Fruit fly (Drosophila melanogaster) whole organism, adult: ENCODE results near the gene Ttc19.

ENCODE experiments used
- CG11617 ChIP-seq: fragments of 200-800 bp; sonication (Bioruptor generic); optimal IDR thresholded peaks from 2 replicates; lab custom pipeline; 2017; ENCODE audit warnings: mild to moderate bottlenecking, missing biosample characterization, missing genetic modification reagents, missing genetic modification characterization
- CG12768 ChIP-seq: fragments of 200-800 bp; sonication (Bioruptor generic); optimal IDR thresholded peaks from 2 replicates; lab custom pipeline; 2017; ENCODE audit warnings: missing biosample characterization, missing genetic modification characterization, mild to moderate bottlenecking, moderate library complexity, missing genetic modification reagents
- CG14711 ChIP-seq: fragments of 200-800 bp; sonication (Bioruptor generic); optimal IDR thresholded peaks from 2 replicates; lab custom pipeline; 2018; ENCODE audit warnings: missing biosample characterization, mild to moderate bottlenecking, missing genetic modification characterization, moderate library complexity
- CG1620 ChIP-seq: fragments of 200-800 bp; sonication (Bioruptor generic); optimal IDR thresholded peaks from 2 replicates; lab custom pipeline; 2016; ENCODE audit warnings: missing biosample characterization, missing genetic modification characterization
- CG33017 ChIP-seq: fragments of 200-800 bp; sonication (Bioruptor generic); optimal IDR thresholded peaks from 2 replicates; lab custom pipeline; 2018; ENCODE audit warnings: missing biosample characterization, mild to moderate bottlenecking, missing genetic modification characterization, moderate library complexity
- CG5204 ChIP-seq: fragments of 200-800 bp; sonication (Bioruptor generic); optimal IDR thresholded peaks from 2 replicates; lab custom pipeline; 2016; ENCODE audit warnings: missing biosample characterization, missing genetic modification characterization
- CG7045 ChIP-seq: fragments of 200-800 bp; sonication (Bioruptor generic); optimal IDR thresholded peaks from 2 replicates; lab custom pipeline; 2017; ENCODE audit warnings: missing biosample characterization, mild to moderate bottlenecking, missing genetic modification characterization
- CG7101 ChIP-seq: fragments of 200-800 bp; sonication (Bioruptor generic); optimal IDR thresholded peaks from 2 replicates; lab custom pipeline; 2018; ENCODE audit warnings: missing biosample characterization, mild to moderate bottlenecking, missing genetic modification characterization, moderate library complexity
- Clk ChIP-seq: fragments of 200-800 bp; sonication (Bioruptor generic); optimal IDR thresholded peaks from 2 replicates; lab custom pipeline; 2017; ENCODE audit warnings: missing biosample characterization, missing genetic modification characterization
- Crg-1 ChIP-seq: fragments of 200-800 bp; sonication (Bioruptor generic); optimal IDR thresholded peaks from 2 replicates; lab custom pipeline; 2016; ENCODE audit warnings: missing biosample characterization, missing genetic modification characterization
- Hr96 ChIP-seq: fragments of 200-800 bp; sonication (Bioruptor generic); optimal IDR thresholded peaks from 2 replicates; lab custom pipeline; 2016; ENCODE audit warnings: missing biosample characterization, missing genetic modification characterization
- Mnt ChIP-seq: fragments of 200-800 bp; sonication (Bioruptor generic); optimal IDR thresholded peaks from 2 replicates; lab custom pipeline; 2016; ENCODE audit warnings: missing biosample characterization, mild to moderate bottlenecking, missing genetic modification characterization
- bab1 ChIP-seq: fragments of 200-800 bp; sonication (Bioruptor generic); optimal IDR thresholded peaks from 3 replicates; lab custom pipeline; 2019; ENCODE audit warnings: missing biosample characterization, mild to moderate bottlenecking, missing genetic modification characterization, moderate library complexity
- cic ChIP-seq: fragments of 200-800 bp; sonication (Bioruptor generic); optimal IDR thresholded peaks from 2 replicates; lab custom pipeline; 2017; ENCODE audit warnings: missing biosample characterization, mild to moderate bottlenecking, missing genetic modification characterization, moderate library complexity
- cnc ChIP-seq, 2 experiments: fragments of >200 bp; optimal IDR thresholded peaks; 2 replicates each; lab custom pipeline; 2017
- kay ChIP-seq: fragments of 200-800 bp; sonication (Bioruptor generic); peaks from one replicate; lab custom pipeline; 2016; ENCODE audit warnings: missing biosample characterization, missing genetic modification characterization, borderline replicate concordance
- ovo ChIP-seq: fragments of 200-800 bp; sonication (Bioruptor generic); optimal IDR thresholded peaks from 2 replicates; lab custom pipeline; 2016; ENCODE audit warnings: missing biosample characterization, missing genetic modification characterization
- pad ChIP-seq: fragments of 200-800 bp; sonication (Bioruptor generic); optimal IDR thresholded peaks from 3 replicates; lab custom pipeline; 2017; ENCODE audit warnings: missing biosample characterization, missing genetic modification characterization, mild to moderate bottlenecking, moderate library complexity, missing genetic modification reagents
- tj ChIP-seq: fragments of 200-800 bp; sonication (Bioruptor generic); optimal IDR thresholded peaks from 3 replicates; lab custom pipeline; 2017; ENCODE audit warnings: missing biosample characterization, mild to moderate bottlenecking, missing genetic modification characterization, moderate library complexity
- toe ChIP-seq: fragments of 200-800 bp; sonication (Bioruptor generic); optimal IDR thresholded peaks from 2 replicates; lab custom pipeline; 2016; ENCODE audit warnings: missing biosample characterization, missing genetic modification characterization

Gene Ttc19

DNA sequence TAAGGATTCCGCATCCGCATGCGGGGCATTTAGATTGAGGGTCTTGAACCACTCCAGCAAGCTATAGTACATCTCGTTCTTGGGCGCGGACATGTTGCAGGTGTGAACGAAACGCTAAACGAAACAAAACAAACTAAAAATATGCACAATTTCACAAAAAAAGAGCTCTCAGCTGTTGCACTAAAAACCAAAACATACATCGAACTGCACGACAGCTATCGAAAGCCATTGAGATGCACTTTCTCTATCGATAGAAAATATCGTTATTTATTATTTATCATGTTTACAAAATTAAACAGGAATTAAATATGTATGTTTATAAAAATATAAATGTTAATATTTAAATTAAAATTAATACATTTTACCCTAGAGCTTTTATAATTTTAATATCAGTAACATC is 11.7 kb downstream of the Ttc19 start, which contains the start of gene hook:
Gene hook, minus strand, starts transcription at position 211 of the 400 bp plus-strand sequence.
- TF ChIP-seq toe (GFP tag; lab: Kevin White, UChicago) (no peak), CG33017 (tag; lab: Kevin White, UChicago) (no peak), ovo (GFP tag; lab: Kevin White, UChicago) (no peak), bab1 (peak; percentile 19), cic (GFP tag; lab: Kevin White, UChicago) (no peak), Mnt (GFP tag; lab: Kevin White, UChicago) (peak; percentile 25), Crg-1 (GFP tag; lab: Kevin White, UChicago) (no peak), CG12768 (GFP tag; lab: Kevin White, UChicago) (no peak)

DNA sequence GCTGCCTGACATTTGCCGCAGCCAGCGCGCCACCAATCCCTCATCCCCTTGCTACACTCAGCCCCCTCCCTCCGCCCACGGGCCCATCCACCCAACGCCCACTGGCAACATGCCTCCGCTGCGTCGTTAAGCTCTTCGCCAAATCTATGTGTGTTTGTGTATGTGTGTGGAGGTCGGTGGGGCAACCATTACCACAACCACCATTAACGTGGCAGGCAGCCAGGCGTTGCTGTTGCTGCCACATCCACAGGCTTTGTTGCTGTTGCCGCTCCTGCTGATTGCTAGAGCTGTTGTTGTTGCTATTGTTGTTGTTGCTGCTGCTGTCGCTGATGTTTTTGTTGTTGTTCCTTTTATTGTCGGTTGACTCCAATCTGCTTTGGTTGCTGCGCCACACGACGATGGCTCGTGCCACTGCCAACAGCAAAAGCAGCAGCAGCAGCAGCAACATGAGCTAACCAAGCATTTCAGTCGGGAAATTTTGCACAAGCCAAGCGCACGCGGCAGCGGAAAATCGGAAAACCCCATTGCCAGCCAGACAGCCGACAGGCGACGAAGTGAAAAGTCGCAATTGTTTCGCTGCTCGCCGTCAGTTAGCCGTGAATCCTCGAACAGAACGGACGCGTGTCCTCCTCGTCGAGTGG is 17.6 kb downstream of the Ttc19 start, which contains the start of gene Sidpn:
Gene Sidpn, plus strand, starts transcription at position 465 of the 641 bp plus-strand sequence.
- no peak for TF ChIP-seq Mnt (GFP tag; lab: Kevin White, UChicago)
- peak; percentile 9 for TF ChIP-seq cic (GFP tag; lab: Kevin White, UChicago)
- TF ChIP-seq cnc (optimal IDR thresholded peaks at IDR 0.05; lab: Kevin White, UChicago) = no peak

DNA sequence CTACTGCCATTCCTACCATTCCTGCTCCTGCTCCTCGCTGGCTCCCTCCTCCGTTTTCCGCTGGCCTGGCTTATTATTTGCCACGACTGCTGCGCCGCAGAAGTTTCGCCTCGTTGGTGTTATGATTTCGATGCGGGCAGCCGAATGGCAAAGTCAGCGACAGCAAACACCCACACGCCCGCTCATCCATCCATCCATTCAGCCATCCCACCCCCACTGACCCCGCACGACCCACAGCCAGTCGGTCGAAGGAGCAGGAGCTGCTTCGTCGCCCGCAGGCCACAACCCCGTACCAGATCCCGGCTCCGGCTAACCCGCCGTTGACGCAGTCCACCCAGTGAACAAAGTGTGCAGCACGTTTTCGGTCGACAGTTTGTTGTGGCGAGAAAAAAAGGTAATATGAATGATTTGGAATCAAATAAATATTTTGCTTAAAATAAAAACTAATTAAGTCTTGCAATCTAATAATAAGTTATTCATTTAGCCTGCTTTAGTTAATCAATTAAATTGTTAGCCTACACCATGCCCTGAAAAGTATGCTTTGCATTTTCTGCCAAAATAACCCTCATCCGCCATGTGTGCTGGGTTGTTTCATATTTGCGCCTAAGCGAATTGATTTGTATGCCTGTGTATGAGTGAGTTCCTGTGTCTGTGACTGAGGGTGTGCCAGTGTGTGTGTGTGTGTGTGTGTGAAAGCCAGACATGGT is 18.3 kb downstream of the Ttc19 start:
- TF ChIP-seq tj (GFP tag; lab: Kevin White, UChicago) (no peak), pad (GFP tag; lab: Kevin White, UChicago) (no peak), CG1620 (GFP tag; lab: Kevin White, UChicago) (no peak), Crg-1 (GFP tag; lab: Kevin White, UChicago) (no peak), Mnt (GFP tag; lab: Kevin White, UChicago) (no peak), toe (GFP tag; lab: Kevin White, UChicago) (peak; percentile 10), CG5204 (no peak), CG11617 (GFP tag; lab: Kevin White, UChicago) (no peak), CG7045 (GFP tag; lab: Kevin White, UChicago) (peak; percentile 11), cic (GFP tag; lab: Kevin White, UChicago) (no peak), Hr96 (GFP tag; lab: Kevin White, UChicago) (no peak), Clk (GFP tag; lab: Kevin White, UChicago) (no peak), CG14711 (tag; lab: Kevin White, UChicago) (no peak), CG7101 (tag; lab: Kevin White, UChicago) (peak; percentile 21), CG33017 (tag; lab: Kevin White, UChicago) (peak; percentile 32), cnc (optimal IDR thresholded peaks at IDR 0.05; lab: Kevin White, UChicago) (no peak), kay (GFP tag; lab: Kevin White, UChicago) (no peak), ovo (GFP tag; lab: Kevin White, UChicago) (no peak), bab1 (no peak), CG12768 (GFP tag; lab: Kevin White, UChicago) (no peak)

DNA sequence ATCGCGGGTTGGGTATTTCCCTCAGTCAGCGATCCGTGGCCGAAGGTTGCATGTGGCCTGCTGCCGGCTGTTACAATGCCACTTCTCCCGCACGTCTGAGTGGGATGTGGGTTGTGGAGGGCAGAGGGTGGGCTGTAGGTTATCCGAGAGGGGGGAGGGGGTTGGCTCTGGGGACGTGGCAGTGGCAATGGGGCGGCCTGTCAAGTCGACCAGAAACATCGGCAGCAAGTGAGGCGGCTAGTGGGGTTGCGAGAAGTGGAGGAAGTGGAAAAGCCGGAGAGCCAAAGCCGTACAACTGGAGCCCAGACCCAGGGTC is 20.2 kb downstream of the Ttc19 start:
- TF ChIP-seq ovo (GFP tag; lab: Kevin White, UChicago) = no peak
- TF ChIP-seq Crg-1 (GFP tag; lab: Kevin White, UChicago) = no peak
- TF ChIP-seq CG11617 (GFP tag; lab: Kevin White, UChicago) = no peak
- TF ChIP-seq bab1 = no peak
- no peak for TF ChIP-seq kay (GFP tag; lab: Kevin White, UChicago)
- no peak for TF ChIP-seq Hr96 (GFP tag; lab: Kevin White, UChicago)
- TF ChIP-seq cnc (optimal IDR thresholded peaks at IDR 0.05; lab: Kevin White, UChicago) = no peak
- TF ChIP-seq pad (GFP tag; lab: Kevin White, UChicago) = no peak
- no peak for TF ChIP-seq CG33017 (tag; lab: Kevin White, UChicago)
- TF ChIP-seq CG5204 = no peak
- TF ChIP-seq cic (GFP tag; lab: Kevin White, UChicago) = no peak
- no peak for TF ChIP-seq Clk (GFP tag; lab: Kevin White, UChicago)
- no peak for TF ChIP-seq CG1620 (GFP tag; lab: Kevin White, UChicago)

DNA sequence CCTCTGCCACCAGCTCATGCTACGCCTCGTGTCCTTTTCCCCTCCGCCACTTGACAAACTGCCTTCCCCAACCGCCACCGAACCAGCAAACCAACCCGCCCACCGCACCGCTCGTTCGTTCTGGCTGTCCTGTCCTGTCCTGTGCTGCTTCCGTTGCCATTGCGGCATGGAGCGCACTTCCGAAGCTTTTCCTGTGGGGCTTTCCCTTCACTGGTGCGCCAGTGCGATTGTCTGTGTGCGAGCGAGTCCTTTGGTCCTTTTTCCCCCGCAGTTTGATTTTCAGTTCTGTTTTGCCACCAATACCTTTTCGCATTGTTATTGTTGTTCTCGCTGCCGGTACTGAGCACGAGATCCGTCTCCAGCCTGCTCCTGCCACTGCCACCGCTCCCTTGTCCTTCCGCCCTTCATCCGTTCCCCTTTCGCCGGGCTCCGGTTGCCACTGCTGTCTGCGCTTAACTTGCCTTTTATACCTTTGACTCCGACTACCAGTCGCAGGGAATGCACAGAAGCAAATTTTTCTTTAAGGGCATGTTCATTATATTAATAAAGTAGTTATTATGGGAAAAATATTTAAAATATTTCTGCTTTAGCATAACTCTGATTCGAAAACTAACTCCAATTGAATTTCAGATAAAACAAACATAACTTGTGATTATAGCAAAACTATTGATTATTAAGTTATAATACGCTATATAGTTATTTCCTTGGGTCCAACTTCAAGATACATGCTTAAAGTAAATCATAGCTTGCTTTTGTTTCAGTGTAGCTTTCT is 20.8 kb downstream of the Ttc19 start:
- peak; percentile 8 for TF ChIP-seq CG7045 (GFP tag; lab: Kevin White, UChicago)
- peak; percentile 10 for TF ChIP-seq tj (GFP tag; lab: Kevin White, UChicago)
- TF ChIP-seq bab1 = no peak
- TF ChIP-seq CG7101 (tag; lab: Kevin White, UChicago) = peak; percentile 8
- no peak for TF ChIP-seq CG1620 (GFP tag; lab: Kevin White, UChicago)
- peak; percentile 13 for TF ChIP-seq CG11617 (GFP tag; lab: Kevin White, UChicago)
- TF ChIP-seq Crg-1 (GFP tag; lab: Kevin White, UChicago) = no peak
- no peak for TF ChIP-seq Clk (GFP tag; lab: Kevin White, UChicago)
- TF ChIP-seq toe (GFP tag; lab: Kevin White, UChicago) = no peak
- TF ChIP-seq cnc (optimal IDR thresholded peaks at IDR 0.05; lab: Kevin White, UChicago) = no peak
- no peak for TF ChIP-seq pad (GFP tag; lab: Kevin White, UChicago)
- no peak for TF ChIP-seq kay (GFP tag; lab: Kevin White, UChicago)
- TF ChIP-seq Mnt (GFP tag; lab: Kevin White, UChicago) = no peak
- TF ChIP-seq CG5204 = peak; percentile 43
- no peak for TF ChIP-seq CG12768 (GFP tag; lab: Kevin White, UChicago)
- no peak for TF ChIP-seq CG14711 (tag; lab: Kevin White, UChicago)
- TF ChIP-seq Hr96 (GFP tag; lab: Kevin White, UChicago) = no peak
- TF ChIP-seq CG33017 (tag; lab: Kevin White, UChicago) = no peak
- TF ChIP-seq cic (GFP tag; lab: Kevin White, UChicago) = no peak
- no peak for TF ChIP-seq ovo (GFP tag; lab: Kevin White, UChicago)
